Worm (Caenorhabditis elegans): ENCODE results near the gene maa-1.

The maa-1 gene

ce11 chrIII:11780183-11780664, 42.1 kb downstream of the maa-1 start, which contains the start of gene C24H11.5:
Gene C24H11.5 (plus strand): TSS chrIII:11780233.
- TF ChIP-seq peb-1 (tag; optimal IDR thresholded peaks at IDR 0.05) (no peak), skn-1 (tag; optimal IDR thresholded peaks at IDR 0.05) (no peak), lin-13 (GFP tag; optimal IDR thresholded peaks at IDR 0.05) (no peak), nhr-11 (tag; optimal IDR thresholded peaks at IDR 0.05) (no peak), blmp-1 (tag; optimal IDR thresholded peaks at IDR 0.05; ENCODE audit: insufficient read depth) (no peak), nhr-25 (tag; optimal IDR thresholded peaks at IDR 0.05) (no peak), ceh-82 (tag; optimal IDR thresholded peaks at IDR 0.05) (no peak), crh-2 (tag; optimal IDR thresholded peaks at IDR 0.05) (no peak), elt-1 (tag; optimal IDR thresholded peaks at IDR 0.05) (no peak), unc-39 (tag; optimal IDR thresholded peaks at IDR 0.05) (no peak), nhr-12 (tag; optimal IDR thresholded peaks at IDR 0.05) (no peak), zag-1 (tag; optimal IDR thresholded peaks at IDR 0.05) (no peak), nhr-10 (tag; optimal IDR thresholded peaks at IDR 0.05) (no peak), Y55F3AM.14 (GFP tag; optimal IDR thresholded peaks at IDR 0.05) (no peak), ztf-1 (GFP tag; conservative IDR thresholded peaks at IDR 0.05) (no peak)

DNA sequence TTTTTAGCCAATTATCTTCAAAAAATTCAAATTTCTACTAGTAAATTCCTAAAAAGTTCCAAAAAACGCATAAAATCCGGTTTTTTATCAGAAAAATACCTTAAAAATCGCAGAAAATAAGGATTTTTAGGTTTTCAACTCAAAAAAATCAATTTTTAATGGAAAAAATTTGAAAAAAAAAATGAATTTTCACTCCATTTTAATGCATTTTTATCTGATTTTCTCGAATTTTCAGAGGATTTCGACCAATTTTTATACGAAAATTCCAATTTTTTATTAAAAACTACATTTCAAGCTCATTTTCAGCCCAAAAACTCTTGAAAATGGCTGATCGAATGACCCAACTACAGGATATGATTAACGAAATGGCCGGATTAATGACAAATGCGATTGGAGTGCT, 45.0 kb downstream of the maa-1 start, which contains the start of gene mdt-21:
Gene mdt-21, plus strand, starts transcription at position 301 of the 400 bp plus-strand sequence.
- no peak for TF ChIP-seq unc-39 (tag; optimal IDR thresholded peaks at IDR 0.05)
- no peak for TF ChIP-seq ceh-16 (tag; optimal IDR thresholded peaks at IDR 0.05)
- no peak for TF ChIP-seq ztf-11 (tag; optimal IDR thresholded peaks at IDR 0.05)
- no peak for TF ChIP-seq nhr-21 (tag; optimal IDR thresholded peaks at IDR 0.05)
- TF ChIP-seq lin-39 (tag; optimal IDR thresholded peaks at IDR 0.05) = no peak
- no peak for TF ChIP-seq crh-2 (tag; optimal IDR thresholded peaks at IDR 0.05)
- TF ChIP-seq C34F6.9 (tag; optimal IDR thresholded peaks at IDR 0.05) = no peak
- TF ChIP-seq nhr-25 (tag; optimal IDR thresholded peaks at IDR 0.05) = no peak
- TF ChIP-seq lin-13 (GFP tag; optimal IDR thresholded peaks at IDR 0.05) = no peak
- TF ChIP-seq sma-3 (GFP tag; optimal IDR thresholded peaks at IDR 0.05) = no peak
- TF ChIP-seq dmd-4 (tag; optimal IDR thresholded peaks at IDR 0.05) = no peak
- TF ChIP-seq gmeb-1 (tag; optimal IDR thresholded peaks at IDR 0.05) = no peak
- no peak for TF ChIP-seq blmp-1 (tag; optimal IDR thresholded peaks at IDR 0.05; ENCODE audit: insufficient read depth)
- TF ChIP-seq Y55F3AM.14 (GFP tag; optimal IDR thresholded peaks at IDR 0.05) = no peak
- TF ChIP-seq ztf-4 (tag; optimal IDR thresholded peaks at IDR 0.05) = no peak
- TF ChIP-seq egl-27 (tag; optimal IDR thresholded peaks at IDR 0.05) = no peak
- no peak for TF ChIP-seq nhr-237 (tag; optimal IDR thresholded peaks at IDR 0.05)

DNA sequence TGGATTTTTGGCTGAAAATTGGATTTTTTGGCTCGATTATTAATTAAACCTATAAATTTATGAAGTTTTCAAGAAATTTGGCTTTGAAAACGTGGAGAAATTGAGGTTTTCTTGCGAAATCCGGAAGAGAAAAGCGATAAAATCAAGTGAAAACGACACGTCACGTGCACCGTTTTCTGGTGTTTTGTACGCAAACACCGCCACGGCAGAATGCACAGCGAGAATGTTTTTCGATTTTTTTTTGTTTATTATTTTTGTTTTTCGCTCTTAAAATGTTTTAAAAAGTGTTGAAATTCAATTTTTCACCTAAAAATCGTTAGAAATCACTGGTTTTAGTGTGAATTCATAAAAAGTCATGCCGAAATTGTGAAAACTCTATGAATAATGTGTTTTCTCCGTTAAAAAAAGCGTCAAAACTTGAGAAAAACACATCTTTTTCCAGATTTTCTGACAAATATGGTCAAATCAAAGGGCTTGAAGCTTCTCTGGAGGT, 47.8 kb downstream of the maa-1 start, which contains the start of gene immp-1:
Gene immp-1, plus strand, starts transcription at position 443 of the 493 bp plus-strand sequence.
- TF ChIP-seq alr-1 (tag; optimal IDR thresholded peaks at IDR 0.05) = no peak
- peak; percentile 45 for TF ChIP-seq nhr-129 (tag; optimal IDR thresholded peaks at IDR 0.05)
- no peak for TF ChIP-seq zag-1 (tag; optimal IDR thresholded peaks at IDR 0.05)
- no peak for TF ChIP-seq F13H6.1 (tag; optimal IDR thresholded peaks at IDR 0.05)
- peak; percentile 36 for TF ChIP-seq fos-1 (tag; optimal IDR thresholded peaks at IDR 0.05)
- no peak for TF ChIP-seq Y55F3AM.14 (GFP tag; optimal IDR thresholded peaks at IDR 0.05)
- TF ChIP-seq unc-55 (GFP tag; optimal IDR thresholded peaks at IDR 0.05) = peak; percentile 62
- no peak for TF ChIP-seq nhr-6 (tag; optimal IDR thresholded peaks at IDR 0.05)
- TF ChIP-seq dmd-4 (tag; optimal IDR thresholded peaks at IDR 0.05) = no peak
- no peak for TF ChIP-seq sma-3 (GFP tag; optimal IDR thresholded peaks at IDR 0.05)
- peak; percentile 49 for TF ChIP-seq sem-4 (tag; optimal IDR thresholded peaks at IDR 0.05)
- TF ChIP-seq ztf-4 (tag; optimal IDR thresholded peaks at IDR 0.05) = no peak
- peak in 1 of 2 experiments; percentile 42 for TF ChIP-seq mdl-1 (tag; optimal IDR thresholded peaks at IDR 0.05)
- no peak for TF ChIP-seq aly-2 (tag; optimal IDR thresholded peaks at IDR 0.05)
- TF ChIP-seq ZK546.5 (tag; optimal IDR thresholded peaks at IDR 0.05) = no peak
- no peak for TF ChIP-seq ztf-11 (tag; optimal IDR thresholded peaks at IDR 0.05)
- no peak for TF ChIP-seq nhr-10 (tag; optimal IDR thresholded peaks at IDR 0.05)
- TF ChIP-seq ztf-1 (GFP tag; conservative IDR thresholded peaks at IDR 0.05) = no peak
- no peak for TF ChIP-seq peb-1 (tag; optimal IDR thresholded peaks at IDR 0.05)
- no peak for TF ChIP-seq nhr-12 (tag; optimal IDR thresholded peaks at IDR 0.05)
- TF ChIP-seq nhr-21 (tag; optimal IDR thresholded peaks at IDR 0.05) = no peak
- TF ChIP-seq snpc-4 (tag; optimal IDR thresholded peaks at IDR 0.05) = no peak
- TF ChIP-seq nhr-25 (tag; optimal IDR thresholded peaks at IDR 0.05) = peak; percentile 27
- peak; percentile 74 for TF ChIP-seq blmp-1 (tag; optimal IDR thresholded peaks at IDR 0.05; ENCODE audit: insufficient read depth)
- no peak for TF ChIP-seq sma-9 (GFP tag; optimal IDR thresholded peaks at IDR 0.05)
- TF ChIP-seq sma-9 (tag; optimal IDR thresholded peaks at IDR 0.05) = no peak
- peak; percentile 63 for TF ChIP-seq gmeb-1 (tag; optimal IDR thresholded peaks at IDR 0.05)
- no peak for TF ChIP-seq nhr-23 (tag; optimal IDR thresholded peaks at IDR 0.05)
- TF ChIP-seq crh-2 (tag; optimal IDR thresholded peaks at IDR 0.05) = peak; percentile 92
- no peak for TF ChIP-seq egl-27 (tag; optimal IDR thresholded peaks at IDR 0.05)
- no peak for TF ChIP-seq ceh-82 (tag; optimal IDR thresholded peaks at IDR 0.05)
- TF ChIP-seq C34F6.9 (tag; optimal IDR thresholded peaks at IDR 0.05) = peak; percentile 51
- TF ChIP-seq lsy-2 (tag; optimal IDR thresholded peaks at IDR 0.05) = peak; percentile 3 to 70
